Worm (Caenorhabditis elegans) whole organism, L4/young adult: ENCODE measurements around the gene ttr-16.
A peak's percentile ranks its signal among the peaks of the same experiment; 100 is the strongest.

ENCODE experiments used
- W03F9.2 ChIP-seq: fragments of 150-350 bp; optimal IDR thresholded peaks from 2 replicates; lab custom pipeline; 2014; ENCODE audit warnings: missing biosample characterization, missing genetic modification characterization
- dao-5 ChIP-seq: sonication (generic microtip); optimal IDR thresholded peaks from 2 replicates; lab custom pipeline; 2016; ENCODE audit warnings: missing genotype, missing genetic modification characterization, moderate library complexity, missing compliant biosample characterization
- him-1 ChIP-seq: sonication (generic microtip); optimal IDR thresholded peaks from 2 replicates; lab custom pipeline; 2016; ENCODE audit warnings: missing genotype, missing genetic modification reagents, missing genetic modification characterization, missing compliant biosample characterization

The ttr-16 gene

ce11 chrIV:11063962-11064361, at the start of gene ttr-16:
TSS of gene ttr-16 (minus strand) at chrIV:11064137.
- TF ChIP-seq W03F9.2, result no peak
- TF ChIP-seq him-1 (tag; lab: Kevin White, UChicago), result no peak
- no peak for TF ChIP-seq dao-5

- TF ChIP-seq W03F9.2, result no peak
- TF ChIP-seq dao-5, result no peak
- TF ChIP-seq him-1 (tag; lab: Kevin White, UChicago), result no peak
These were observed 48.7 kb upstream of the ttr-16 start, which contains the start of gene clc-9 for ce11 chrIV:11112641-11113040. TSS of gene clc-9 (plus strand) at chrIV:11112941.

DNA sequence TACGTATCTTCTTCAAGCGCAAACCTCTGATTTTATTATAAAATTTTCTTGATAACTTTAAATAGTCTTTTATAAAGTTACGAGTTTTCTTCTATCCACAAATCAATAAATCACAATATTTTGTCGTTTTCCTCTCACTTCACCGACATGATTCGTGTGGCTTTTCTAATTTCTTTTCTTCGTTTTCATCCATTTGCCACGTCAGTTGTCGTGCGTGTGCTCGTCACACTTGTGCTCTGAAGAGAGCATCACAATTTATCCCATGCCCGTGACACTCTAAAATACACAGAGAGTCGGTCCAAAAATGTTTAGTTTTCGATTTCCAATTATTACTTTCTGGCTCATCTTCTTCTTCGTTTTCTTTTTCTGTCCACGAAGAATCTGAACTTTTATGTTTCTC, 48.0 kb upstream of the ttr-16 start:
- TF ChIP-seq him-1 (tag; lab: Kevin White, UChicago), result no peak
- no peak for TF ChIP-seq W03F9.2
- TF ChIP-seq dao-5, result no peak

ce11 chrIV:11110995-11111619, 47.2 kb upstream of the ttr-16 start, which contains the start of gene rps-5:
TSS of gene rps-5 (minus strand) at chrIV:11111045.
- TF ChIP-seq W03F9.2 (peak; percentile 71), dao-5 (no peak)

ce11 chrIV:11109771-11110170, 45.8 kb upstream of the ttr-16 start, which contains the start of gene pigk-1:
TSS of gene pigk-1 (minus strand) at chrIV:11110018.
- TF ChIP-seq W03F9.2 (no peak), him-1 (tag; lab: Kevin White, UChicago) (no peak), dao-5 (no peak)

- TF ChIP-seq him-1 (tag; lab: Kevin White, UChicago) (no peak), dao-5 (no peak), W03F9.2 (no peak)
These were observed 41.8 kb upstream of the ttr-16 start, which contains the start of gene srlf-24 for ce11 chrIV:11105724-11106123. TSS of gene srlf-24 (minus strand) at chrIV:11105824.

DNA sequence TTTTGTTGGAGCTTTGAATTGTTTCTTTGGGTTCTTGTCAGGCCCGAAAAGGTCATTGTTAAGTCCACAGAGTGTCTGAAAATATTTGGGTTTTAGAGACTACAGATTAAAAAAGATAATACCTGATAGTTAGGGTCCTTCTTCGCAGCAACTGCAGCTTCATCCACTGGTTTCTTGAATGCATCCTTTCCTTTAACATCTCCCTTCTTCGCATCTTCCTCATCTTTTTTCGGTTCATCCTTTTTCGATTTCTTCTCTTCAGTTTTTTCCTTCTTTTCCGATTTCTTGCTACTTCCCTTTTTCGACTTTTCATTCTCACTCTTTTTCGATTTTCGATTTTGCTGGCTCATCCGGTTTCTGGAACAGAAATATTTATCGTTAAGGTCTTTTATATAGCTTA, 39.6 kb upstream of the ttr-16 start:
- TF ChIP-seq W03F9.2 (no peak), dao-5 (no peak), him-1 (tag; lab: Kevin White, UChicago) (no peak)

DNA sequence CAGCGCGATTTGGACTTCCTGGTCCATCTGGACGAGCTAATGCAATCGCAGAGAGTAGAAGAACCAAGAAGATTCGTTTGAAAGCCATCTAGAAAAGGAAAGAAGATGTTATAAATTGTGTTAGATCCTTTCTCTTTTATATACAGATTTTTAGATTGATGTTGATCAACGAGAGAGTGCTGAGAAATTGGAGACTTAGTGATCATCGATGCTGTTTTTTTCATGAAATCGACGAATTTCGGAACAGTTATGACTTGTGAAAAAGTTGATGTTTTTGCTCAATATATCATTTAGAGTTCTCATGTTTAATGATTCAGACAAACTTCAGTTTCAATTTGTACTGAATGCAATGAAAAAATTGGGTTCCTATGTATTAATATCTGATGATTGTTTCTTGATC, 38.7 kb upstream of the ttr-16 start, which contains the start of gene srlf-17:
TSS of gene srlf-17 (minus strand) at position 101 of the 400 bp plus-strand sequence.
- TF ChIP-seq W03F9.2 (no peak), dao-5 (no peak), him-1 (tag; lab: Kevin White, UChicago) (no peak)

DNA sequence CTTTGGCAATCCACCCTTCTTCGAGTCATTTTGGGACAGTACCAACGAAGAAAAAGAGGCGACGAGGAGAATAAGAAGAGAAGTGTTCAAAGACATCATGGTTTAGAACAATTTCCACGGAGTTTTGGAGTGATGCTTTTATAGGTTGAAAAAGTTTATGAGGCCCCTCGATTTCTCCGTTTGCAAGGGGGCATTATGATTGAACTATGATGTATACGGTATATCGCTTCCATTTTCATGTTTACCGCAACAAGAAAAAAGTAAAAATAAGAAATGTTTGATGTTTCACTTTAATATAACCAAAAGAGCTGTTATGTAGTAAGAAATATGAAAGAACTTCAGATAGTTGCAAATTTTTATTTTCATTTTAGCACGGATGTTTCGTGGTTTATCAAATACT, 37.4 kb upstream of the ttr-16 start, which contains the start of gene srlf-18:
TSS of gene srlf-18 (minus strand) at position 101 of the 400 bp plus-strand sequence.
- no peak for TF ChIP-seq him-1 (tag; lab: Kevin White, UChicago)
- TF ChIP-seq W03F9.2, result no peak
- no peak for TF ChIP-seq dao-5

- TF ChIP-seq dao-5, result no peak
- TF ChIP-seq him-1 (tag; lab: Kevin White, UChicago), result no peak
- no peak for TF ChIP-seq W03F9.2
These were observed 36.3 kb upstream of the ttr-16 start, which contains the start of gene str-3 for ce11 chrIV:11100271-11100670. TSS of gene str-3 (minus strand) at chrIV:11100371.

DNA sequence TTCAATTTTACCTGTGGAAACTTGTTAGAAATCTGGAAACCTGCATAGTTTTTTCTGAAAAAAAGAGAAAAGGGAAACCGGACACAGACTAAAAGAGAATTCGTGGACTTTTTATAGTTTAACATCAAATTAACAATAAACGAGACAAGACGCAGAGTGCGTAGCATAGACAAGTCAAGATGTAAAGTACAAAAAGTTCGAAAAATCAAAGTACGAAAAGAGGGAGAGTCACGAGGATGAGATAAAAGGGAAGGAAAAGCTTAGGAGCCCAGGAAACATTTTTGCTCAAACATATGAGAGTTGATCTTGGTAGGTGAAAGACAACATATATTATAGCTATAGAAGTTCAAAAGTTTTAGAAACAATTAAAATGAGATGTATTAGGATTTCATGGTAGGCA, 33.9 kb upstream of the ttr-16 start, which contains the start of gene M7.12:
TSS of gene M7.12 (minus strand) at position 188 of the 400 bp plus-strand sequence.
- TF ChIP-seq him-1 (tag; lab: Kevin White, UChicago) (no peak), dao-5 (no peak), W03F9.2 (no peak)

- TF ChIP-seq dao-5 (no peak), W03F9.2 (no peak), him-1 (tag; lab: Kevin White, UChicago) (no peak)
These were observed 31.0 kb upstream of the ttr-16 start, which contains the start of gene M7.8 for ce11 chrIV:11094974-11095373. TSS of gene M7.8 (minus strand) at chrIV:11095085.

DNA sequence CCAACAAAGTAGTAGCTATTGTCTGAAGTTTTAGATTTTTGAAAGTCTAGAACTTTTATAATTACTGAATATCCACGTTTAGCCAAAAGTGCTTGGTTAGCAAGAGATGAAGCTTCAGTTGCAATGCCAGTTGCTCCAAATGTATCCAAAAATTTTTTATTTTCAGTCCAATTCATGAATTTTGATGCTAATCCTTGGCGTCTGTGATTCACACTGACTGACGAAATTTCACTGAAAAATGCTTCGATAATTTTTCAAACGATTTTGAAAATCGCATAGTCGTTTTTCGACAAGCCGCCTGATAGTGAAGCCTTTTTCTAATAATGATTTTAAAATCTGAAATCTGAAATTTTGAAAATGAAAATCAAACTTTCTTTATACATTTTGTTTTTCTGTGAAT, 30.1 kb upstream of the ttr-16 start:
- TF ChIP-seq W03F9.2 (no peak), dao-5 (no peak)

DNA sequence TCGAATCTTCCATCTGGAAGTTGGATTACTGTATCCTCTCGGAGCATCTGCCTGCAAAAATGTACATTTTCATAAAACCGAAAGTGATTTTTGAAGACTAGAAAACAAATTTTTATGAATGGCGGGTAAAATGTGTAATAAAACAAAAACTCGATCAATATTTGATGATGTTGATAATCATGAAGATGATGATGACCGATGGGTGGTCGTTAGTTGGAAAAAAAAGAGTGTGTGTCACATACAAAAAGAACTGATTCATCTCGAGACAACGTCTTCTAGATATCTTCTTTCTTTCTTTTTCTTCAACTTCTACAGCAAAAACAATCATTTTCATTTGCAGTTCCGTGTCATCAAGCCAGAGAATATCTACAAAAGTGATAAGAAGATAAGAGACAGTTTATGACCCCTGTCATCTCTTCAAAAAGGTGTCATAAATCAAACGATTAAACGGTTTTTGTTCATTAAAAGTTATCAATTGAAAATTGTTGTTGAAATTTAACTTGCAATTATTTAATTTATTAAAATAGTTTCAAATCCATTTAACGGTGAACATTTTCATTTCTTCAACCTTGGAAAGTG, 28.7 kb upstream of the ttr-16 start, which contains the start of gene bcc-1:
TSS of gene bcc-1 (minus strand) at position 51 of the 579 bp plus-strand sequence.
- TF ChIP-seq dao-5 (no peak), him-1 (tag; lab: Kevin White, UChicago) (no peak), W03F9.2 (no peak)

- TF ChIP-seq W03F9.2 (no peak), him-1 (tag; lab: Kevin White, UChicago) (no peak), dao-5 (no peak)
These were observed 25.6 kb upstream of the ttr-16 start, which contains the start of gene M7.7 for ce11 chrIV:11089527-11089926. TSS of gene M7.7 (plus strand) at chrIV:11089827.
